Fruit fly (Drosophila melanogaster) whole organism, wandering third instar larva: ENCODE data around the gene CG2258.

Experiments used
- Abd-B ChIP-seq: fragments of >200 bp; optimal IDR thresholded peaks from 2 replicates; lab custom pipeline; 2017; ENCODE audit warnings: missing biosample characterization, missing genetic modification characterization
- CG32264 ChIP-seq: fragments of 200-800 bp; sonication (Bioruptor generic); optimal IDR thresholded peaks from 2 replicates; lab custom pipeline; 2016; ENCODE audit warnings: missing biosample characterization, missing genetic modification characterization
- CG9705 ChIP-seq: fragments of 200-800 bp; sonication (Bioruptor generic); optimal IDR thresholded peaks from 2 replicates; lab custom pipeline; 2018; ENCODE audit warnings: missing biosample characterization, mild to moderate bottlenecking, missing genetic modification characterization
- CrebA ChIP-seq: fragments of 200-800 bp; sonication (Bioruptor generic); optimal IDR thresholded peaks from 2 replicates; lab custom pipeline; 2016; ENCODE audit warnings: missing biosample characterization, mild to moderate bottlenecking, missing genetic modification characterization, borderline replicate concordance
- Dfd ChIP-seq: fragments of >200 bp; optimal IDR thresholded peaks from 2 replicates; lab custom pipeline; 2017; ENCODE audit warnings: missing biosample characterization, missing genetic modification characterization
- Dif ChIP-seq: fragments of 200-275, 200-300 bp; sonication (Bioruptor generic); optimal IDR thresholded peaks from 2 replicates; lab custom pipeline; 2018; ENCODE audit warnings: missing biosample characterization, missing genetic modification characterization; ENCODE audit not compliant: partially characterized antibody
- GATAd ChIP-seq: sonication (Bioruptor generic); optimal IDR thresholded peaks from 2 replicates; lab custom pipeline; 2016; ENCODE audit warnings: missing biosample characterization, missing genetic modification characterization
- HLH106 ChIP-seq: fragments of 200-800 bp; optimal IDR thresholded peaks from 3 replicates; lab custom pipeline; 2019; ENCODE audit warnings: missing biosample characterization, mild to moderate bottlenecking, missing genetic modification characterization, moderate library complexity
- Hnf4 ChIP-seq: fragments of 200-800 bp; sonication (Bioruptor generic); optimal IDR thresholded peaks from 2 replicates; lab custom pipeline; 2016; ENCODE audit warnings: missing biosample characterization, mild to moderate bottlenecking, missing genetic modification characterization
- Hr78 ChIP-seq: fragments of >200 bp; optimal IDR thresholded peaks from 2 replicates; lab custom pipeline; 2017; ENCODE audit warnings: missing biosample characterization, missing genetic modification characterization
- Hr83 ChIP-seq: fragments of 200-300 bp; sonication (Bioruptor generic); optimal IDR thresholded peaks from 2 replicates; lab custom pipeline; 2016; ENCODE audit warnings: missing biosample characterization, mild to moderate bottlenecking, missing genetic modification characterization, moderate library complexity; ENCODE audit not compliant: poor library complexity, severe bottlenecking
- Jra ChIP-seq: sonication (Bioruptor generic); optimal IDR thresholded peaks from 2 replicates; lab custom pipeline; 2016; ENCODE audit warnings: missing biosample characterization, missing genetic modification characterization
- Mio ChIP-seq: sonication (Bioruptor generic); optimal IDR thresholded peaks from 2 replicates; lab custom pipeline; 2016; ENCODE audit warnings: missing biosample characterization, missing genetic modification characterization
- Myc ChIP-seq: fragments of >200 bp; optimal IDR thresholded peaks from 2 replicates; lab custom pipeline; 2017
- N ChIP-seq: fragments of >200 bp; optimal IDR thresholded peaks from 2 replicates; lab custom pipeline; 2018; ENCODE audit warnings: missing biosample characterization, missing external identifiers, missing genetic modification characterization
- OdsH ChIP-seq: fragments of 200-800 bp; sonication (Bioruptor generic); optimal IDR thresholded peaks from 2 replicates; lab custom pipeline; 2016; ENCODE audit warnings: missing biosample characterization, mild to moderate bottlenecking, missing genetic modification characterization
- Rel ChIP-seq, 2 experiments: fragments of 200-800 bp; sonication (Bioruptor generic) in 1 of 2; optimal IDR thresholded peaks; 2 replicates in 1 of 2; 3 replicates in 1 of 2; lab custom pipeline; 2016 to 2019; ENCODE audit warnings: mild to moderate bottlenecking in 2 of 2, missing biosample characterization in 2 of 2, missing genetic modification characterization in 2 of 2, moderate library complexity in 1 of 2
- Sp1 ChIP-seq: fragments of 200-800 bp; sonication (Bioruptor generic); optimal IDR thresholded peaks from 3 replicates; lab custom pipeline; 2019; ENCODE audit warnings: missing biosample characterization, mild to moderate bottlenecking, missing genetic modification characterization, moderate library complexity
- Vsx2 ChIP-seq: fragments of 200-300, 225-300 bp; sonication (Bioruptor generic); optimal IDR thresholded peaks from 2 replicates; lab custom pipeline; 2018; ENCODE audit warnings: missing biosample characterization, missing genetic modification characterization; ENCODE audit not compliant: partially characterized antibody
- br ChIP-seq: fragments of 200-800 bp; sonication (Bioruptor generic); optimal IDR thresholded peaks from 2 replicates; lab custom pipeline; 2016; ENCODE audit warnings: missing biosample characterization, missing genetic modification characterization
- brk ChIP-seq: fragments of 200-800 bp; sonication (Bioruptor generic); optimal IDR thresholded peaks from 2 replicates; lab custom pipeline; 2016; ENCODE audit warnings: missing biosample characterization, mild to moderate bottlenecking, missing genetic modification characterization
- dl ChIP-seq, 2 experiments: fragments of 175-275, 200-275 bp in 1 of 2; fragments of 200-275 bp in 1 of 2; sonication (Bioruptor generic); optimal IDR thresholded peaks; lab custom pipeline; 2018; ENCODE audit warnings: mild to moderate bottlenecking in 2 of 2, missing biosample characterization in 2 of 2, missing genetic modification characterization in 2 of 2, moderate library complexity in 2 of 2; ENCODE audit not compliant: partially characterized antibody in 2 of 2, insufficient read depth in 1 of 2
- dmrt93B ChIP-seq: fragments of 200-800 bp; sonication (Bioruptor generic); optimal IDR thresholded peaks from 2 replicates; lab custom pipeline; 2018; ENCODE audit warnings: missing biosample characterization, mild to moderate bottlenecking, missing genetic modification characterization
- dsf ChIP-seq: sonication (Bioruptor generic); optimal IDR thresholded peaks from 2 replicates; lab custom pipeline; 2016; ENCODE audit warnings: missing biosample characterization, missing genetic modification characterization, borderline replicate concordance
- ey ChIP-seq: fragments of 200-800 bp; sonication (Bioruptor generic); optimal IDR thresholded peaks from 2 replicates; lab custom pipeline; 2016; ENCODE audit warnings: missing biosample characterization, missing genetic modification characterization
- foxo ChIP-seq, 2 experiments: fragments of 200-800 bp; sonication (Bioruptor generic); optimal IDR thresholded peaks; 2 replicates in 1 of 2; 3 replicates in 1 of 2; lab custom pipeline; 2016 to 2017; ENCODE audit warnings: missing biosample characterization in 2 of 2, missing genetic modification characterization in 2 of 2
- fru ChIP-seq: fragments of 200-800 bp; sonication (Bioruptor generic); optimal IDR thresholded peaks from 3 replicates; lab custom pipeline; 2016; ENCODE audit warnings: missing biosample characterization, mild to moderate bottlenecking, missing genetic modification characterization
- h ChIP-seq: fragments of 200-800 bp; sonication (Bioruptor generic); optimal IDR thresholded peaks from 3 replicates; lab custom pipeline; 2016; ENCODE audit warnings: missing biosample characterization, mild to moderate bottlenecking, missing genetic modification characterization
- jim ChIP-seq: fragments of 175-275, 200-325 bp; sonication (Bioruptor generic); optimal IDR thresholded peaks from 2 replicates; lab custom pipeline; 2016; ENCODE audit warnings: missing biosample characterization, mild to moderate bottlenecking, missing genetic modification characterization
- lola ChIP-seq: fragments of >200 bp; optimal IDR thresholded peaks from 2 replicates; lab custom pipeline; 2017; ENCODE audit warnings: missing biosample characterization, missing genetic modification characterization
- pan ChIP-seq: fragments of >200 bp; optimal IDR thresholded peaks from 2 replicates; lab custom pipeline; 2017
- psq ChIP-seq: fragments of 200-800 bp; sonication (Bioruptor generic); optimal IDR thresholded peaks from 3 replicates; lab custom pipeline; 2017; ENCODE audit warnings: missing biosample characterization, mild to moderate bottlenecking, missing genetic modification characterization, moderate library complexity
- rgr ChIP-seq: fragments of 200-800 bp; sonication (Bioruptor generic); optimal IDR thresholded peaks from 3 replicates; lab custom pipeline; 2016; ENCODE audit warnings: missing biosample characterization, mild to moderate bottlenecking, missing genetic modification characterization
- sage ChIP-seq: fragments of 200-800 bp; sonication (Bioruptor generic); optimal IDR thresholded peaks from 2 replicates; lab custom pipeline; 2016; ENCODE audit warnings: missing biosample characterization, mild to moderate bottlenecking, missing genetic modification characterization
- sv ChIP-seq: fragments of 200-800 bp; sonication (Bioruptor generic); optimal IDR thresholded peaks from 3 replicates; lab custom pipeline; 2016; ENCODE audit warnings: missing biosample characterization, missing genetic modification characterization
- tai ChIP-seq: sonication (Bioruptor generic); optimal IDR thresholded peaks from 2 replicates; lab custom pipeline; 2016; ENCODE audit warnings: missing biosample characterization, missing genetic modification characterization
- usp ChIP-seq: fragments of >200 bp; optimal IDR thresholded peaks from 2 replicates; lab custom pipeline; 2017; ENCODE audit warnings: missing biosample characterization, missing genetic modification characterization
- woc ChIP-seq: sonication (Bioruptor generic); optimal IDR thresholded peaks from 2 replicates; lab custom pipeline; 2016; ENCODE audit warnings: missing biosample characterization, mild to moderate bottlenecking, missing genetic modification characterization

Gene CG2258

DNA sequence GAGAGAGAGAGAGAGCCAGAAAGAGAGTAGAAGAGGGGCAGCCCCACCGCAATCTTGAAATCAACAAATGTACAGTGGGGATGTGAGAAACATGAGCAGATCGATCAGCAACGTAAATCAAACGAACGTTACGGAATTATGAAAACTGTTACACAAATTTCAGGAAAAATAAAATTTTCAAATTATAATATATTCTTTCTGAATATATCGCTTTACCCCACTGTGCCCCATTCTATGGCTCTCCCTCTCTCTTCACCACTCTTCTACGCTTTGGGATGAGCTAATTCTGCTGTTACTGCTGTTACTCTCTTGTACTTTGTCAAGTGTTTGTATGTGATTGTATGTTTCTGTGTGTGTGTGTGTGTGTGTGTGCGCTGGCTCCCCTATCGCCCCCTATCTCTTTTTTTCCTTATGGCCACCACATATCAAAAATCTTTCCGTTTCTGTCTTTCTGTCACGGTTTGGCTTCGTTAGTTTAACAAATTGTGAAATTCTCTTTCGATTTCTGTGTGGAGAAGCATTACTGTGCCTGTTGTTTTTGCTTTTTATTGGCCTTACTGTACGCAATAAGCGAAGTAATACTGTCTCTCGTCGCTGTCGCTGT lies 10.8 kb downstream of the CG2258 start:
- TF ChIP-seq jim (GFP tag; lab: Kevin White, UChicago) (no peak), GATAd (GFP tag; lab: Kevin White, UChicago) (peak; percentile 56), OdsH (peak; percentile 96), CG9705 (peak; percentile 32), Myc (no peak), dl (GFP tag; optimal IDR thresholded peaks at IDR 0.05; lab: Kevin White, UChicago; ENCODE audit: insufficient read depth in 1 of 2, partially characterized antibody in 2 of 2) (no peak), ey (GFP tag; lab: Kevin White, UChicago) (peak; percentile 95), Abd-B (GFP tag; lab: Kevin White, UChicago) (no peak), CG32264 (GFP tag; lab: Kevin White, UChicago) (peak; percentile 75), sv (GFP tag; lab: Kevin White, UChicago) (peak; percentile 98), sage (GFP tag; lab: Kevin White, UChicago) (peak; percentile 94), Vsx2 (peak; percentile 17), Dif (GFP tag; lab: Kevin White, UChicago) (peak; percentile 66), N (no peak), Rel (GFP tag; optimal IDR thresholded peaks at IDR 0.05; lab: Kevin White, UChicago) (peak; percentile 88), Rel (tag; optimal IDR thresholded peaks at IDR 0.05; lab: Kevin White, UChicago) (peak; percentile 83), Dfd (GFP tag; lab: Kevin White, UChicago) (peak; percentile 34), Mio (GFP tag; lab: Kevin White, UChicago) (no peak), usp (GFP tag; lab: Kevin White, UChicago) (no peak), br (GFP tag; lab: Kevin White, UChicago) (peak; percentile 93), Hr78 (GFP tag; lab: Kevin White, UChicago) (no peak), foxo (GFP tag; optimal IDR thresholded peaks at IDR 0.05; lab: Kevin White, UChicago) (peak; percentile 31 to 97), h (peak; percentile 97), woc (GFP tag; lab: Kevin White, UChicago) (peak; percentile 91), Sp1 (GFP tag; lab: Kevin White, UChicago) (peak; percentile 92), HLH106 (tag; lab: Kevin White, UChicago) (peak; percentile 91), fru (GFP tag; lab: Kevin White, UChicago) (peak; percentile 99), Jra (GFP tag; lab: Kevin White, UChicago) (peak; percentile 67), brk (GFP tag; lab: Kevin White, UChicago) (peak; percentile 91), Hnf4 (GFP tag; lab: Kevin White, UChicago) (peak; percentile 84), rgr (GFP tag; lab: Kevin White, UChicago) (peak; percentile 96), tai (peak; percentile 78), dsf (GFP tag; lab: Kevin White, UChicago) (peak; percentile 20), dmrt93B (GFP tag; lab: Kevin White, UChicago) (peak; percentile 88), lola (no peak), psq (GFP tag; lab: Kevin White, UChicago) (peak; percentile 93), pan (lab: Kevin White, UChicago) (no peak), CrebA (GFP tag; lab: Kevin White, UChicago) (no peak), Hr83 (GFP tag; lab: Kevin White, UChicago) (peak; percentile 11)

DNA sequence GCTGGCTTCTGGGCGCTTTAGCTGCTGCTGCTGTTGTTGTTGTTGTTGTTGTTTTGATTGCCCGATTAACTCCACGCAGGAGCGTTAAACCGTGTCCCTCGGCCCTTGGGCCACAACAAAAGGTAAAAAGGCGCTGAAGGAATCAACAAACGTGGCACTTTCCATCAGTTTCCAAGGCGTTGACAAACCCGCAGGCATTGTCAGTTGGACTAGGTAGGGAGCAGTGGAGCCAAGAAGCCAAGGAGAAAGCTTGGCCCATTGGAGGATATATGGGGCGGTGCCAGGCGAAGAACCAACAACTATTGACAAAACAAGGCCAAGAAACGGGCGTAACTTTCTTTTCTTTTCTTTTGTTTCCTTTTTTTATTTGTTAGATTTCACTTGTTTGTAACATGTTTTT lies 14.8 kb downstream of the CG2258 start, which contains the start of gene CG2256:
Gene CG2256, minus strand, starts transcription at position 101 of the 400 bp plus-strand sequence.
- TF ChIP-seq Hnf4 (GFP tag; lab: Kevin White, UChicago) = no peak
- no peak for TF ChIP-seq sv (GFP tag; lab: Kevin White, UChicago)
- no peak for TF ChIP-seq Jra (GFP tag; lab: Kevin White, UChicago)
- TF ChIP-seq OdsH = no peak
- TF ChIP-seq CG32264 (GFP tag; lab: Kevin White, UChicago) = no peak
- no peak for TF ChIP-seq dmrt93B (GFP tag; lab: Kevin White, UChicago)
- no peak for TF ChIP-seq dsf (GFP tag; lab: Kevin White, UChicago)
- TF ChIP-seq CG9705 = no peak
- no peak for TF ChIP-seq woc (GFP tag; lab: Kevin White, UChicago)
- no peak for TF ChIP-seq CrebA (GFP tag; lab: Kevin White, UChicago)
- TF ChIP-seq Dif (GFP tag; lab: Kevin White, UChicago) = no peak
- no peak for TF ChIP-seq N
- no peak for TF ChIP-seq pan (lab: Kevin White, UChicago)
- no peak for TF ChIP-seq Myc
- TF ChIP-seq brk (GFP tag; lab: Kevin White, UChicago) = no peak
